Fruit fly (Drosophila melanogaster) whole organism, embryonic: ENCODE results near the gene MED15.

Experiments
- CG10979 ChIP-seq: fragments of 200-800 bp; sonication (Bioruptor generic); optimal IDR thresholded peaks from 2 replicates; lab custom pipeline; 2018; ENCODE audit warnings: missing biosample characterization, mild to moderate bottlenecking, missing genetic modification characterization, moderate library complexity
- CG11695 ChIP-seq: fragments of 200-800 bp; sonication (Bioruptor generic); IDR thresholded peaks from 3 replicates; pipeline ENCODE4 v1.3.6; 2022; ENCODE audit warnings: missing biosample characterization, missing genetic modification characterization
- CG13424 ChIP-seq: fragments of 200-800 bp; sonication (Bioruptor generic); optimal IDR thresholded peaks from 2 replicates; lab custom pipeline; 2019; ENCODE audit warnings: missing biosample characterization, mild to moderate bottlenecking, missing genetic modification characterization, moderate library complexity
- CG13894 ChIP-seq: fragments of 200-800 bp; sonication (Bioruptor generic); optimal IDR thresholded peaks from 3 replicates; lab custom pipeline; 2018; ENCODE audit warnings: missing biosample characterization, mild to moderate bottlenecking, missing genetic modification characterization, moderate library complexity
- CG14667 ChIP-seq: fragments of 200-800 bp; sonication (Bioruptor generic); IDR thresholded peaks from 2 replicates; pipeline ENCODE4 v1.3.6; 2022; ENCODE audit warnings: missing biosample characterization, missing genetic modification characterization
- CG1603 ChIP-seq: fragments of 200-800 bp; sonication (Bioruptor generic); optimal IDR thresholded peaks from 2 replicates; lab custom pipeline; 2019; ENCODE audit warnings: missing biosample characterization, mild to moderate bottlenecking, missing genetic modification characterization, moderate library complexity
- CG17359 ChIP-seq: fragments of 200-800 bp; sonication (Bioruptor generic); optimal IDR thresholded peaks from 3 replicates; lab custom pipeline; 2018; ENCODE audit warnings: missing biosample characterization, mild to moderate bottlenecking, missing genetic modification characterization, moderate library complexity
- CG17568 ChIP-seq: fragments of 200-800 bp; sonication (Bioruptor generic); optimal IDR thresholded peaks from 2 replicates; lab custom pipeline; 2018; ENCODE audit warnings: missing biosample characterization, mild to moderate bottlenecking, missing genetic modification characterization, moderate library complexity
- CG1792 ChIP-seq: fragments of 200-800 bp; sonication (Bioruptor generic); optimal IDR thresholded peaks from 2 replicates; lab custom pipeline; 2016; ENCODE audit warnings: missing biosample characterization, missing genetic modification characterization
- CG1832 ChIP-seq: fragments of 200-800 bp; sonication (Bioruptor generic); optimal IDR thresholded peaks from 2 replicates; lab custom pipeline; 2017; ENCODE audit warnings: missing biosample characterization, mild to moderate bottlenecking, missing genetic modification characterization, inconsistent platforms
- CG31388 ChIP-seq: fragments of 200-800 bp; sonication (Bioruptor generic); optimal IDR thresholded peaks from 2 replicates; lab custom pipeline; 2016; ENCODE audit warnings: missing biosample characterization, missing genetic modification characterization
- CG3847 ChIP-seq: fragments of 200-800 bp; sonication (Bioruptor generic); IDR thresholded peaks from 2 replicates; pipeline ENCODE4 v1.3.6; 2022; ENCODE audit warnings: missing biosample characterization, missing genetic modification characterization
- CG4282 ChIP-seq: fragments of 200-800 bp; sonication (Bioruptor generic); optimal IDR thresholded peaks from 2 replicates; lab custom pipeline; 2016; ENCODE audit warnings: missing biosample characterization, missing genetic modification characterization
- CG4617 ChIP-seq: fragments of 200-800 bp; sonication (Bioruptor generic); optimal IDR thresholded peaks from 3 replicates; lab custom pipeline; 2016; ENCODE audit warnings: missing biosample characterization, missing genetic modification characterization, borderline replicate concordance
- CG5953 ChIP-seq: fragments of 200-800 bp; sonication (Bioruptor generic); IDR thresholded peaks from 2 replicates; pipeline ENCODE4 v1.3.6; 2022; ENCODE audit warnings: missing biosample characterization, missing genetic modification characterization
- Dip2 ChIP-seq: fragments of 200-800 bp; sonication (Bioruptor generic); IDR thresholded peaks from 2 replicates; pipeline ENCODE4 v1.3.6; 2022; ENCODE audit warnings: missing biosample characterization, missing genetic modification characterization
- Drgx ChIP-seq: fragments of 200-800 bp; sonication (Bioruptor generic); IDR thresholded peaks from 2 replicates; pipeline ENCODE4 v1.3.6; 2022; ENCODE audit warnings: missing biosample characterization, missing genetic modification characterization
- Ets65A ChIP-seq: fragments of 200-800 bp; sonication (Bioruptor generic); peaks from one replicate; lab custom pipeline; 2016; ENCODE audit warnings: missing biosample characterization, missing genetic modification characterization
- Ets97D ChIP-seq: fragments of 200-800 bp; sonication (Bioruptor generic); optimal IDR thresholded peaks from 3 replicates; lab custom pipeline; 2016; ENCODE audit warnings: missing biosample characterization, missing genetic modification characterization
- Hr39 ChIP-seq: fragments of >200 bp; optimal IDR thresholded peaks from 2 replicates; lab custom pipeline; 2017
- NC2α ChIP-seq: fragments of 200-800 bp; sonication (Bioruptor generic); optimal IDR thresholded peaks from 2 replicates; lab custom pipeline; 2016; ENCODE audit warnings: missing biosample characterization, missing genetic modification characterization
- NC2β ChIP-seq: fragments of 200-800 bp; sonication (Bioruptor generic); optimal IDR thresholded peaks from 2 replicates; lab custom pipeline; 2016; ENCODE audit warnings: missing biosample characterization, missing genetic modification characterization
- Scr ChIP-seq: fragments of 200-800 bp; sonication (Bioruptor generic); IDR thresholded peaks from 2 replicates; pipeline ENCODE4 v1.3.6; 2022; ENCODE audit warnings: missing biosample characterization, missing genetic modification characterization; ENCODE audit not compliant: partially characterized antibody
- Side ChIP-seq: fragments of 200-800 bp; sonication (Bioruptor generic); optimal IDR thresholded peaks from 2 replicates; lab custom pipeline; 2016; ENCODE audit warnings: missing biosample characterization, missing genetic modification characterization
- Trl ChIP-seq, 3 experiments: fragments of >200 bp in 2 of 3; fragments of 200-800 bp in 1 of 3; sonication (Bioruptor generic) in 1 of 3; optimal IDR thresholded peaks; 2 replicates in 1 of 3; 3 replicates in 2 of 3; lab custom pipeline; 2016 to 2017; ENCODE audit warnings: missing biosample characterization in 1 of 3, missing genetic modification characterization in 1 of 3
- ab ChIP-seq: fragments of 200-800 bp; sonication (Bioruptor generic); optimal IDR thresholded peaks from 2 replicates; lab custom pipeline; 2016; ENCODE audit warnings: missing biosample characterization, missing genetic modification characterization
- ac ChIP-seq: fragments of 200-800 bp; sonication (Bioruptor generic); optimal IDR thresholded peaks from 3 replicates; lab custom pipeline; 2017; ENCODE audit warnings: missing biosample characterization, mild to moderate bottlenecking, missing genetic modification characterization
- amos ChIP-seq: fragments of 200-800 bp; sonication (Bioruptor generic); IDR thresholded peaks from 2 replicates; pipeline ENCODE4 v1.3.6; 2022; ENCODE audit warnings: missing biosample characterization, missing genetic modification characterization; ENCODE audit not compliant: partially characterized antibody
- ash1 ChIP-seq: fragments of 200-800 bp; sonication (Bioruptor generic); optimal IDR thresholded peaks from 2 replicates; lab custom pipeline; 2018; ENCODE audit warnings: missing biosample characterization, mild to moderate bottlenecking, missing genetic modification characterization
- caup ChIP-seq: fragments of 200-800 bp; sonication (Bioruptor generic); optimal IDR thresholded peaks from 3 replicates; lab custom pipeline; 2017; ENCODE audit warnings: missing biosample characterization, mild to moderate bottlenecking, missing genetic modification characterization, moderate library complexity; ENCODE audit not compliant: severe bottlenecking
- chn ChIP-seq: fragments of 200-800 bp; sonication (Bioruptor generic); optimal IDR thresholded peaks from 2 replicates; lab custom pipeline; 2016; ENCODE audit warnings: missing biosample characterization, missing genetic modification characterization
- dmrt11E ChIP-seq: fragments of 200-800 bp; sonication (Bioruptor generic); optimal IDR thresholded peaks from 3 replicates; lab custom pipeline; 2018; ENCODE audit warnings: missing biosample characterization, mild to moderate bottlenecking, missing genetic modification characterization, moderate library complexity
- exex ChIP-seq: fragments of 200-800 bp; sonication (Bioruptor generic); optimal IDR thresholded peaks from 4 replicates; lab custom pipeline; 2018; ENCODE audit warnings: missing biosample characterization, mild to moderate bottlenecking, missing genetic modification characterization, moderate library complexity
- gsb ChIP-seq: fragments of 200-800 bp; sonication (Bioruptor generic); IDR thresholded peaks from 2 replicates; pipeline ENCODE4 v1.3.6; 2022; ENCODE audit warnings: missing biosample characterization, missing genetic modification characterization
- hb ChIP-seq: fragments of 200-800 bp; sonication (Bioruptor generic); IDR thresholded peaks from 3 replicates; pipeline ENCODE4 v1.3.6; 2022; ENCODE audit warnings: missing biosample characterization, missing genetic modification characterization; ENCODE audit not compliant: partially characterized antibody
- hbn ChIP-seq: fragments of 200-800 bp; sonication (Bioruptor generic); IDR thresholded peaks from 2 replicates; pipeline ENCODE4 v1.3.6; 2022; ENCODE audit warnings: missing biosample characterization, missing genetic modification characterization; ENCODE audit not compliant: partially characterized antibody
- her ChIP-seq: fragments of 200-800 bp; sonication (Bioruptor generic); optimal IDR thresholded peaks from 2 replicates; lab custom pipeline; 2016; ENCODE audit warnings: missing biosample characterization, missing genetic modification characterization
- mirr ChIP-seq: fragments of 200-800 bp; sonication (Bioruptor generic); optimal IDR thresholded peaks from 3 replicates; lab custom pipeline; 2018; ENCODE audit warnings: missing biosample characterization, mild to moderate bottlenecking, missing genetic modification characterization
- onecut ChIP-seq: fragments of 200-800 bp; sonication (Bioruptor generic); IDR thresholded peaks from 2 replicates; pipeline ENCODE4 v1.3.6; 2022; ENCODE audit warnings: missing biosample characterization, missing genetic modification characterization
- pho ChIP-seq: fragments of 200-800 bp; sonication (Bioruptor generic); optimal IDR thresholded peaks from 2 replicates; lab custom pipeline; 2016; ENCODE audit warnings: missing biosample characterization, missing genetic modification characterization
- repo ChIP-seq: fragments of 200-800 bp; sonication (Bioruptor generic); optimal IDR thresholded peaks from 2 replicates; lab custom pipeline; 2016; ENCODE audit warnings: missing biosample characterization, missing genetic modification characterization
- run ChIP-seq: fragments of 200-800 bp; sonication (Bioruptor generic); optimal IDR thresholded peaks from 3 replicates; lab custom pipeline; 2018; ENCODE audit warnings: missing biosample characterization, mild to moderate bottlenecking, missing genetic modification characterization
- salm ChIP-seq: fragments of 200-800 bp; sonication (Bioruptor generic); optimal IDR thresholded peaks from 2 replicates; lab custom pipeline; 2018; ENCODE audit warnings: missing biosample characterization, mild to moderate bottlenecking, missing genetic modification characterization
- sd ChIP-seq: fragments of 200-800 bp; sonication (Bioruptor generic); optimal IDR thresholded peaks from 3 replicates; lab custom pipeline; 2018; ENCODE audit warnings: missing biosample characterization, mild to moderate bottlenecking, missing genetic modification characterization, moderate library complexity
- slbo ChIP-seq: fragments of 200-800 bp; sonication (Bioruptor generic); IDR thresholded peaks from 2 replicates; pipeline ENCODE4 v1.3.6; 2022; ENCODE audit warnings: missing biosample characterization, missing genetic modification characterization
- sna ChIP-seq: fragments of 200-800 bp; sonication (Bioruptor generic); IDR thresholded peaks from 2 replicates; pipeline ENCODE4 v1.3.6; 2022; ENCODE audit warnings: missing biosample characterization, missing genetic modification characterization; ENCODE audit not compliant: partially characterized antibody
- ssp ChIP-seq: fragments of 200-800 bp; sonication (Bioruptor generic); IDR thresholded peaks from 2 replicates; pipeline ENCODE4 v1.3.6; 2022; ENCODE audit warnings: missing biosample characterization, missing genetic modification characterization
- tll ChIP-seq, 2 experiments: fragments of 200-800 bp in 1 of 2; fragments of >200 bp in 1 of 2; sonication (Bioruptor generic) in 1 of 2; optimal IDR thresholded peaks; 2 replicates each; lab custom pipeline; 2017 to 2019; ENCODE audit warnings: missing biosample characterization in 2 of 2, missing genetic modification characterization in 2 of 2, mild to moderate bottlenecking in 1 of 2, moderate library complexity in 1 of 2
- z ChIP-seq: fragments of 200-800 bp; sonication (Bioruptor generic); IDR thresholded peaks from 3 replicates; pipeline ENCODE4 v1.3.6; 2022; ENCODE audit warnings: missing biosample characterization, missing genetic modification characterization

MED15 gene

dm6 chr2L:487719-488547, 15.1 kb downstream of the MED15 start (continued):
- TF ChIP-seq mirr (GFP tag; lab: Kevin White, UChicago) (no peak), run (tag; lab: Kevin White, UChicago) (no peak), CG1832 (GFP tag; lab: Kevin White, UChicago) (no peak), Dip2 (GFP tag; lab: Robert Waterston, UW) (no peak), Drgx (GFP tag; lab: Robert Waterston, UW) (peak; percentile 50; the same call in 1 of the 2 replicates), z (GFP tag; lab: Robert Waterston, UW) (no peak), NC2α (no peak), her (GFP tag; lab: Kevin White, UChicago) (peak; percentile 12), sna (GFP tag; lab: Robert Waterston, UW) (no peak), tll (GFP tag; optimal IDR thresholded peaks at IDR 0.05; lab: Kevin White, UChicago) (no peak), CG10979 (tag; lab: Kevin White, UChicago) (peak; percentile 39), amos (GFP tag; lab: Robert Waterston, UW) (no peak), ssp (no peak), gsb (no peak), chn (GFP tag; lab: Kevin White, UChicago) (peak; percentile 4), CG4617 (GFP tag; lab: Kevin White, UChicago) (no peak), Side (no peak), onecut (GFP tag; lab: Robert Waterston, UW) (0 out of 2 replicates have a peak, but pooled peaks have one; percentile 3), sd (tag; lab: Kevin White, UChicago) (no peak), ac (GFP tag; lab: Kevin White, UChicago) (no peak), dmrt11E (tag; lab: Kevin White, UChicago) (no peak), CG5953 (GFP tag; lab: Robert Waterston, UW) (no peak), NC2β (GFP tag; lab: Kevin White, UChicago) (peak; percentile 58), CG31388 (no peak), Trl (optimal IDR thresholded peaks at IDR 0.05; lab: Kevin White, UChicago) (peak; percentile 28 to 55), Trl (GFP tag; optimal IDR thresholded peaks at IDR 0.05; lab: Kevin White, UChicago) (no peak), CG11695 (peak; percentile 32; the same call in 1 of the 3 replicates), ab (GFP tag; lab: Kevin White, UChicago) (no peak), CG13894 (no peak), Ets65A (GFP tag; lab: Kevin White, UChicago) (peak; percentile 54), exex (no peak), CG4282 (GFP tag; lab: Kevin White, UChicago) (no peak), Ets97D (GFP tag; lab: Kevin White, UChicago) (no peak), salm (tag; lab: Kevin White, UChicago) (no peak), CG13424 (tag; lab: Kevin White, UChicago) (peak; percentile 50), ash1 (GFP tag; lab: Kevin White, UChicago) (no peak), CG1603 (no peak), CG17359 (tag; lab: Kevin White, UChicago) (peak; percentile 10), CG17568 (no peak), hbn (GFP tag; lab: Robert Waterston, UW) (no peak), hb (no peak), CG1792 (peak; percentile 10), Hr39 (lab: Kevin White, UChicago) (no peak), Scr (GFP tag; lab: Robert Waterston, UW) (no peak), repo (GFP tag; lab: Kevin White, UChicago) (no peak), pho (GFP tag; lab: Kevin White, UChicago) (no peak), CG3847 (0 out of 2 replicates have a peak, but pooled peaks have one; percentile 27), slbo (GFP tag; lab: Robert Waterston, UW) (0 out of 2 replicates have a peak, but pooled peaks have one; percentile 15), CG14667 (no peak), caup (GFP tag; lab: Kevin White, UChicago) (no peak)
